Worm (Caenorhabditis elegans) whole organism, mixed stage, embryonic: ENCODE data around the gene rpt-3.

Source experiments
- lin-13 ChIP-seq: fragments of 150-350 bp; optimal IDR thresholded peaks from 2 replicates; lab custom pipeline; 2014; ENCODE audit warnings: missing biosample characterization, missing genetic modification characterization
- nhr-12 ChIP-seq: fragments of 150-350 bp; optimal IDR thresholded peaks from 2 replicates; lab custom pipeline; 2014; ENCODE audit warnings: missing biosample characterization, missing genetic modification characterization
- nhr-28 ChIP-seq: fragments of 150-350 bp; optimal IDR thresholded peaks from 2 replicates; lab custom pipeline; 2014; ENCODE audit warnings: missing biosample characterization, missing genetic modification characterization
- sptf-1 ChIP-seq: sonication (generic microtip); optimal IDR thresholded peaks from 2 replicates; lab custom pipeline; 2017; ENCODE audit warnings: mild to moderate bottlenecking, missing genetic modification characterization, moderate library complexity, missing compliant biosample characterization
- unc-39 ChIP-seq: fragments of 150-350 bp; optimal IDR thresholded peaks from 2 replicates; lab custom pipeline; 2014; ENCODE audit warnings: missing biosample characterization, missing genetic modification characterization

DNA sequence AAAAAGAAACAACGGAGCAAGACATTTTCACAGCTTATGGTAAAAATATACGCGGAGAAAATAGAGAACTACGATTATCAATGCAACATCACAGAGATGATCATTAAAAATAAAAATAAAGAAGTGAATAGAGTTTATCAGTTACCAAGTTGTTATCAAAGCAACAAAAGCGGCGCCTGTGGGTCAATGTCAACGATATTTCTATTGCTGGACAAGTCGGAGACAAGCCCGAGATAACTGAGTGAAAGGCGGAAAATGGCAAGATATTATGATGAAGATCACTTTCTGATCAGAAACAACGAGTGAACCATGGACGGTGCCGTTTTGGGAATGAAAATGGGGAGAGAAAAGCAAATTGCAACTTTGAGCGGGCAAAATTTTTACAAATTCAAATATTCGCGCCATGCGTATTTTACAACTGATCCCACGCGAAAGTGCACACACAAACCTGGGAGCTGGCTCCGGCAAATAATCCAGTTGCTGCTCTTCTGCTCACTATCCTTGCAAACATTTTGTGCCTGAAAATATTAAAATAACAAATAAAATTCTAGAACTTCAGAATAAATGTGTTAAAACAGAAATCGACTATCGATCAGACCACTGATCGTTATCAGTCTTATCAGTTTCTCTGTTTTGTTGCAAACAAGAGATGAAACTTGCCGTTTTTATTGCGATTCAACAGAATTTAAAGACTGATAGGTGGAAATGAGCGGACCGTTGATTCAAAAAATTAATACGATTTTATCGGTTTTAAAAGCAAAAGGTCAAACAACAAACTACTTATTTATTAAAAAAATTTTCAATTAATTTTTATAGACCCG, 47.1 kb upstream of the rpt-3 start, which contains the start of gene mel-32:
- TF ChIP-seq unc-39 (tag; lab: Kevin White, UChicago) (no peak), lin-13 (tag; lab: Kevin White, UChicago) (no peak), nhr-12 (no peak), nhr-28 (no peak), sptf-1 (tag; lab: Kevin White, UChicago) (no peak)
